Fruit fly (Drosophila melanogaster) whole organism, embryonic: ENCODE measurements around the gene kirre.
A peak's percentile ranks its signal among the peaks of the same experiment; 100 is the strongest.

Experiments used
- Bgb ChIP-seq: fragments of 200-800 bp; sonication (Bioruptor generic); IDR thresholded peaks from 2 replicates; pipeline ENCODE4 v1.3.6; 2022; ENCODE audit warnings: missing biosample characterization, missing genetic modification characterization; ENCODE audit not compliant: partially characterized antibody
- CG11247 ChIP-seq: fragments of 200-800 bp; sonication (Bioruptor generic); IDR thresholded peaks from 2 replicates; pipeline ENCODE4 v1.3.6; 2022; ENCODE audit warnings: missing biosample characterization, missing genetic modification characterization
- CG11695 ChIP-seq: fragments of 200-800 bp; sonication (Bioruptor generic); IDR thresholded peaks from 3 replicates; pipeline ENCODE4 v1.3.6; 2022; ENCODE audit warnings: missing biosample characterization, missing genetic modification characterization
- CG12391 ChIP-seq: fragments of 200-800 bp; sonication (Bioruptor generic); optimal IDR thresholded peaks from 3 replicates; lab custom pipeline; 2018; ENCODE audit warnings: missing biosample characterization, mild to moderate bottlenecking, missing genetic modification characterization, moderate library complexity
- CG13296 ChIP-seq: fragments of 200-800 bp; sonication (Bioruptor generic); optimal IDR thresholded peaks from 3 replicates; lab custom pipeline; 2018; ENCODE audit warnings: missing biosample characterization, mild to moderate bottlenecking, missing genetic modification characterization
- CG13424 ChIP-seq: fragments of 200-800 bp; sonication (Bioruptor generic); optimal IDR thresholded peaks from 2 replicates; lab custom pipeline; 2019; ENCODE audit warnings: missing biosample characterization, mild to moderate bottlenecking, missing genetic modification characterization, moderate library complexity
- CG14014 ChIP-seq: fragments of 200-800 bp; sonication (Bioruptor generic); IDR thresholded peaks from 2 replicates; pipeline ENCODE4 v1.3.6; 2022; ENCODE audit warnings: missing biosample characterization, missing genetic modification characterization
- CG14860 ChIP-seq: fragments of 200-800 bp; sonication (Bioruptor generic); IDR thresholded peaks from 3 replicates; pipeline ENCODE4 v1.3.6; 2022; ENCODE audit warnings: missing biosample characterization, missing genetic modification characterization; ENCODE audit not compliant: partially characterized antibody
- CG17361 ChIP-seq: fragments of 200-800 bp; sonication (Bioruptor generic); IDR thresholded peaks from 3 replicates; pipeline ENCODE4 v1.3.6; 2022; ENCODE audit warnings: missing biosample characterization, missing genetic modification characterization
- CG17385 ChIP-seq: fragments of 200-800 bp; sonication (Bioruptor generic); optimal IDR thresholded peaks from 3 replicates; lab custom pipeline; 2018; ENCODE audit warnings: missing biosample characterization, mild to moderate bottlenecking, missing genetic modification characterization
- CG18619 ChIP-seq: fragments of 200-800 bp; sonication (Bioruptor generic); optimal IDR thresholded peaks from 3 replicates; lab custom pipeline; 2017; ENCODE audit warnings: missing biosample characterization, mild to moderate bottlenecking, missing genetic modification characterization
- CG2120 ChIP-seq: fragments of 200-800 bp; sonication (Bioruptor generic); optimal IDR thresholded peaks from 3 replicates; lab custom pipeline; 2016; ENCODE audit warnings: missing biosample characterization, missing genetic modification characterization
- CG32532 ChIP-seq: fragments of 200-800 bp; sonication (Bioruptor generic); IDR thresholded peaks from 2 replicates; pipeline ENCODE4 v1.3.6; 2022; ENCODE audit warnings: missing biosample characterization, missing genetic modification characterization
- CG3407 ChIP-seq: fragments of 200-800 bp; sonication (Bioruptor generic); optimal IDR thresholded peaks from 2 replicates; lab custom pipeline; 2018; ENCODE audit warnings: missing biosample characterization, mild to moderate bottlenecking, missing genetic modification characterization
- CG7372 ChIP-seq: fragments of 200-800 bp; sonication (Bioruptor generic); IDR thresholded peaks from 2 replicates; pipeline ENCODE4 v1.3.6; 2022; ENCODE audit warnings: missing biosample characterization, missing genetic modification characterization
- CG9215 ChIP-seq: fragments of 200-800 bp; sonication (Bioruptor generic); IDR thresholded peaks from 2 replicates; pipeline ENCODE4 v1.3.6; 2022; ENCODE audit warnings: missing biosample characterization, missing genetic modification characterization
- CG9727 ChIP-seq: fragments of 200-800 bp; sonication (Bioruptor generic); optimal IDR thresholded peaks from 3 replicates; lab custom pipeline; 2017; ENCODE audit warnings: missing biosample characterization, mild to moderate bottlenecking, missing genetic modification characterization
- Chrac-16 ChIP-seq: fragments of 200-800 bp; sonication (Bioruptor generic); optimal IDR thresholded peaks from 3 replicates; lab custom pipeline; 2016; ENCODE audit warnings: missing biosample characterization, missing genetic modification characterization
- Elba2 ChIP-seq: fragments of 200-800 bp; sonication (Bioruptor generic); optimal IDR thresholded peaks from 3 replicates; lab custom pipeline; 2016; ENCODE audit warnings: missing biosample characterization, missing genetic modification characterization
- Hmr ChIP-seq: fragments of 200-800 bp; sonication (Bioruptor generic); optimal IDR thresholded peaks from 3 replicates; lab custom pipeline; 2017; ENCODE audit warnings: mild to moderate bottlenecking, missing biosample characterization, missing genetic modification reagents, missing genetic modification characterization
- Med ChIP-seq: fragments of 200-800 bp; sonication (Bioruptor generic); peaks from one replicate; lab custom pipeline; 2016; ENCODE audit warnings: missing biosample characterization, missing genetic modification characterization, mild to moderate bottlenecking, inconsistent platforms, moderate library complexity
- Mrtf ChIP-seq: fragments of 200-800 bp; sonication (Bioruptor generic); IDR thresholded peaks from 3 replicates; pipeline ENCODE4 v1.3.6; 2022; ENCODE audit warnings: missing biosample characterization, missing genetic modification characterization
- Nf-YB ChIP-seq: fragments of 200-800 bp; sonication (Bioruptor generic); optimal IDR thresholded peaks from 3 replicates; lab custom pipeline; 2019; ENCODE audit warnings: missing biosample characterization, mild to moderate bottlenecking, missing genetic modification characterization, moderate library complexity
- NfI ChIP-seq: fragments of 200-800 bp; sonication (Bioruptor generic); optimal IDR thresholded peaks from 3 replicates; lab custom pipeline; 2018; ENCODE audit warnings: missing biosample characterization, mild to moderate bottlenecking, missing genetic modification characterization, moderate library complexity
- Rfx ChIP-seq: fragments of 200-800 bp; sonication (Bioruptor generic); IDR thresholded peaks from 2 replicates; pipeline ENCODE4 v1.3.6; 2022; ENCODE audit warnings: missing biosample characterization, missing genetic modification characterization
- Sry-β ChIP-seq: fragments of 200-800 bp; sonication (Bioruptor generic); optimal IDR thresholded peaks from 2 replicates; lab custom pipeline; 2018; ENCODE audit warnings: missing biosample characterization, mild to moderate bottlenecking, missing genetic modification characterization, moderate library complexity
- Xrp1 ChIP-seq: fragments of 200-800 bp; sonication (Bioruptor generic); IDR thresholded peaks from 2 replicates; pipeline ENCODE4 v1.3.6; 2022; ENCODE audit warnings: missing biosample characterization, missing genetic modification characterization
- ab ChIP-seq: fragments of 200-800 bp; sonication (Bioruptor generic); optimal IDR thresholded peaks from 2 replicates; lab custom pipeline; 2016; ENCODE audit warnings: missing biosample characterization, missing genetic modification characterization
- abd-A ChIP-seq: fragments of 200-800 bp; sonication (Bioruptor generic); optimal IDR thresholded peaks from 3 replicates; lab custom pipeline; 2019; ENCODE audit warnings: missing biosample characterization, mild to moderate bottlenecking, missing genetic modification characterization, moderate library complexity
- ara ChIP-seq: fragments of 200-800 bp; sonication (Bioruptor generic); IDR thresholded peaks from 2 replicates; pipeline ENCODE4 v1.3.6; 2022; ENCODE audit warnings: missing biosample characterization, missing genetic modification characterization
- bcd ChIP-seq: fragments of 200-800 bp; sonication (Bioruptor generic); optimal IDR thresholded peaks from 2 replicates; lab custom pipeline; 2017; ENCODE audit warnings: missing biosample characterization, mild to moderate bottlenecking, missing genetic modification characterization
- ewg ChIP-seq: fragments of 200-800 bp; sonication (Bioruptor generic); optimal IDR thresholded peaks from 3 replicates; lab custom pipeline; 2017; ENCODE audit warnings: mild to moderate bottlenecking, missing biosample characterization, missing genetic modification reagents, missing genetic modification characterization
- gce ChIP-seq: fragments of 200-800 bp; sonication (Bioruptor generic); IDR thresholded peaks from 3 replicates; pipeline ENCODE4 v1.3.6; 2022; ENCODE audit warnings: missing biosample characterization, missing genetic modification characterization
- grau ChIP-seq: fragments of 200-800 bp; optimal IDR thresholded peaks from 3 replicates; lab custom pipeline; 2019; ENCODE audit warnings: missing biosample characterization, mild to moderate bottlenecking, missing genetic modification characterization, moderate library complexity
- gsb-n ChIP-seq: fragments of 200-800 bp; sonication (Bioruptor generic); optimal IDR thresholded peaks from 3 replicates; lab custom pipeline; 2018; ENCODE audit warnings: missing biosample characterization, mild to moderate bottlenecking, missing genetic modification characterization
- lmd ChIP-seq: fragments of 200-800 bp; sonication (Bioruptor generic); IDR thresholded peaks from 2 replicates; pipeline ENCODE4 v1.3.6; 2022; ENCODE audit warnings: missing biosample characterization, missing genetic modification characterization
- mld ChIP-seq: fragments of 200-800 bp; sonication (Bioruptor generic); IDR thresholded peaks from 3 replicates; pipeline ENCODE4 v1.3.6; 2022; ENCODE audit warnings: missing biosample characterization, missing genetic modification characterization; ENCODE audit not compliant: partially characterized antibody
- odd ChIP-seq: fragments of 200-800 bp; sonication (Bioruptor generic); optimal IDR thresholded peaks from 2 replicates; lab custom pipeline; 2017; ENCODE audit warnings: missing biosample characterization, mild to moderate bottlenecking, missing genetic modification characterization
- org-1 ChIP-seq: fragments of 200-800 bp; sonication (Bioruptor generic); optimal IDR thresholded peaks from 2 replicates; lab custom pipeline; 2017; ENCODE audit warnings: missing biosample characterization, missing genetic modification characterization
- p53 ChIP-seq: fragments of 200-800 bp; sonication (Bioruptor generic); optimal IDR thresholded peaks from 2 replicates; lab custom pipeline; 2016; ENCODE audit warnings: missing biosample characterization, missing genetic modification characterization
- pan ChIP-seq, 4 experiments: fragments of >200 bp in 3 of 4; fragments of 200-800 bp in 1 of 4; sonication (Bioruptor generic) in 1 of 4; optimal IDR thresholded peaks in 3 of 4; IDR thresholded peaks in 1 of 4; 2 replicates each; pipeline versions ENCODE4 v1.3.6 to Lab custom; 2017 to 2022; ENCODE audit warnings: missing biosample characterization in 2 of 4, missing genetic modification characterization in 2 of 4, mixed read lengths in 1 of 4
- pfk ChIP-seq: fragments of 200-800 bp; sonication (Bioruptor generic); optimal IDR thresholded peaks from 2 replicates; lab custom pipeline; 2018; ENCODE audit warnings: missing biosample characterization, mild to moderate bottlenecking, missing genetic modification characterization, moderate library complexity
- row ChIP-seq: fragments of 200-800 bp; sonication (Bioruptor generic); IDR thresholded peaks from 3 replicates; pipeline ENCODE4 v1.3.6; 2022; ENCODE audit warnings: missing biosample characterization, missing genetic modification characterization
- salm ChIP-seq: fragments of 200-800 bp; sonication (Bioruptor generic); optimal IDR thresholded peaks from 2 replicates; lab custom pipeline; 2018; ENCODE audit warnings: missing biosample characterization, mild to moderate bottlenecking, missing genetic modification characterization
- sens-2 ChIP-seq: fragments of 200-800 bp; sonication (Bioruptor generic); IDR thresholded peaks from 2 replicates; pipeline ENCODE4 v1.3.6; 2022; ENCODE audit warnings: missing biosample characterization, missing genetic modification characterization
- sqz ChIP-seq: fragments of 200-800 bp; sonication (Bioruptor generic); optimal IDR thresholded peaks from 3 replicates; lab custom pipeline; 2018; ENCODE audit warnings: missing biosample characterization, mild to moderate bottlenecking, missing genetic modification characterization
- tio ChIP-seq: fragments of 200-800 bp; sonication (Bioruptor generic); optimal IDR thresholded peaks from 2 replicates; lab custom pipeline; 2017; ENCODE audit warnings: missing biosample characterization, missing genetic modification characterization, inconsistent platforms
- zfh1 ChIP-seq: fragments of 200-800 bp; sonication (Bioruptor generic); IDR thresholded peaks from 3 replicates; pipeline ENCODE4 v1.3.6; 2022; ENCODE audit warnings: missing biosample characterization, missing genetic modification characterization

The kirre gene

DNA sequence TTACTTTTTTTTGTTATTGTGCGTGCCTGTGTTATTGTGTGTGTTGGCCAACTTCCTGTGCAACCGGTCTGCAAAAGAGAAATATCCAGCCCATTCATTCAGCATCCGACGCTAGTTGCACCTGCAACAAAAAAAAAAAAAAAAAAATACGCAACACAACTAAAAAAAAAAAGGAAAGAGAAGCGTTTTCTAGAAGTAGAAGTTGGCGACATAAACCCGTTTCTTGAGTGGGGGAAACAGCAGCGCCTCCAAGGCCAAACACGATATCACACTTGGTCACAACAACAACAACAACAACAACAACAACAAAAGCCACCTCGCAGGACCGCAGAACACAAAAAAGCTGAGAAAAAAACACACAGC lies 359.7 kb downstream of the kirre start (continued):
- no peak for TF ChIP-seq CG13296 (GFP tag; lab: Kevin White, UChicago)
- no peak for TF ChIP-seq Sry-β

- TF ChIP-seq Chrac-16 (GFP tag; lab: Kevin White, UChicago) (peak; percentile 50), odd (no peak), CG9727 (GFP tag; lab: Kevin White, UChicago) (no peak), Med (GFP tag; lab: Kevin White, UChicago) (no peak), Rfx (GFP tag; lab: Robert Waterston, UW) (peak; percentile 70), CG12391 (tag; lab: Kevin White, UChicago) (peak; percentile 63), Mrtf (GFP tag; lab: Robert Waterston, UW) (0 out of 3 replicates have a peak, but pooled peaks have one; percentile 47), gsb-n (tag; lab: Kevin White, UChicago) (peak; percentile 40), CG18619 (peak; percentile 22), Hmr (GFP tag; lab: Kevin White, UChicago) (peak; percentile 55), sens-2 (GFP tag; lab: Robert Waterston, UW) (no peak), Xrp1 (peak; percentile 76), CG17385 (GFP tag; lab: Kevin White, UChicago) (peak; percentile 17), bcd (peak; percentile 10), Elba2 (no peak), p53 (GFP tag; lab: Kevin White, UChicago) (no peak), lmd (peak; percentile 65), pfk (GFP tag; lab: Kevin White, UChicago) (no peak), CG14014 (GFP tag; lab: Robert Waterston, UW) (peak; percentile 50; the same call in 1 of the 2 replicates), CG7372 (GFP tag; lab: Robert Waterston, UW) (peak; percentile 25; the same call in 1 of the 2 replicates), NfI (GFP tag; lab: Kevin White, UChicago) (peak; percentile 36), Bgb (no peak), CG32532 (GFP tag; lab: Robert Waterston, UW) (peak; percentile 73), CG17361 (GFP tag; lab: Robert Waterston, UW) (peak; percentile 47; the same call in 1 of the 3 replicates), row (GFP tag; lab: Robert Waterston, UW) (peak; percentile 63), CG14860 (GFP tag; lab: Robert Waterston, UW) (no peak), CG2120 (GFP tag; lab: Kevin White, UChicago) (peak; percentile 40), zfh1 (GFP tag; lab: Robert Waterston, UW) (0 out of 3 replicates have a peak, but pooled peaks have one; percentile 35), CG9215 (GFP tag; lab: Robert Waterston, UW) (peak; percentile 22; the same call in 1 of the 2 replicates), CG11247 (peak; percentile 46; the same call in 1 of the 2 replicates), CG13424 (tag; lab: Kevin White, UChicago) (peak; percentile 15), org-1 (GFP tag; lab: Kevin White, UChicago) (peak; percentile 2), CG11695 (peak; percentile 70), mld (no peak), sqz (GFP tag; lab: Kevin White, UChicago) (no peak), ara (GFP tag; lab: Robert Waterston, UW) (peak; percentile 50; the same call in 1 of the 2 replicates), gce (0 out of 3 replicates have a peak, but pooled peaks have one; percentile 9), grau (tag; lab: Kevin White, UChicago) (peak; percentile 61), salm (tag; lab: Kevin White, UChicago) (peak; percentile 15), Nf-YB (GFP tag; lab: Kevin White, UChicago) (peak; percentile 17), CG3407 (GFP tag; lab: Kevin White, UChicago) (peak; percentile 13), abd-A (tag; lab: Kevin White, UChicago) (no peak), ab (GFP tag; lab: Kevin White, UChicago) (no peak), tio (GFP tag; lab: Kevin White, UChicago) (peak; percentile 39), pan (optimal IDR thresholded peaks at IDR 0.05; lab: Kevin White, UChicago) (no peak), pan (GFP tag; optimal IDR thresholded peaks at IDR 0.05 in 1 of 2, IDR thresholded peaks at IDR 0.05 in 1 of 2) (peak in 1 of 2 experiments; percentile 44), ewg (GFP tag; lab: Kevin White, UChicago) (peak; percentile 25)
These were observed 368.7 kb downstream of the kirre start for dm6 chrX:3108903-3109302.
